Fruit fly (Drosophila melanogaster) whole organism, embryonic: ENCODE data around the gene Adsl.

Experiments used
- BtbVII ChIP-seq: fragments of 200-800 bp; sonication (Bioruptor generic); optimal IDR thresholded peaks from 3 replicates; lab custom pipeline; 2017; ENCODE audit warnings: missing biosample characterization, mild to moderate bottlenecking, missing genetic modification characterization
- CG10654 ChIP-seq: fragments of 200-800 bp; sonication (Bioruptor generic); optimal IDR thresholded peaks from 2 replicates; lab custom pipeline; 2016; ENCODE audit warnings: missing biosample characterization, missing genetic modification characterization
- CG10959 ChIP-seq: fragments of 200-800 bp; sonication (Bioruptor generic); IDR thresholded peaks from 2 replicates; pipeline ENCODE4 v1.3.6; 2022; ENCODE audit warnings: missing biosample characterization, missing genetic modification characterization
- CG11093 ChIP-seq: fragments of 200-800 bp; sonication (Bioruptor generic); IDR thresholded peaks from 3 replicates; pipeline ENCODE4 v1.3.6; 2022; ENCODE audit warnings: missing biosample characterization, missing genetic modification characterization
- CG12219 ChIP-seq: fragments of 200-800 bp; sonication (Bioruptor generic); optimal IDR thresholded peaks from 3 replicates; lab custom pipeline; 2018; ENCODE audit warnings: missing biosample characterization, mild to moderate bottlenecking, missing genetic modification characterization
- CG13624 ChIP-seq: fragments of 200-800 bp; sonication (Bioruptor generic); optimal IDR thresholded peaks from 2 replicates; lab custom pipeline; 2016; ENCODE audit warnings: missing biosample characterization, missing genetic modification characterization
- CG15011 ChIP-seq: fragments of 200-800 bp; sonication (Bioruptor generic); optimal IDR thresholded peaks from 3 replicates; lab custom pipeline; 2018; ENCODE audit warnings: missing biosample characterization, mild to moderate bottlenecking, missing genetic modification characterization
- CG1647 ChIP-seq: fragments of 200-800 bp; sonication (Bioruptor generic); optimal IDR thresholded peaks from 3 replicates; lab custom pipeline; 2016; ENCODE audit warnings: missing biosample characterization, missing genetic modification characterization
- CG17802 ChIP-seq: fragments of 200-800 bp; sonication (Bioruptor generic); optimal IDR thresholded peaks from 2 replicates; lab custom pipeline; 2018; ENCODE audit warnings: missing biosample characterization, mild to moderate bottlenecking, missing genetic modification characterization, moderate library complexity
- CG18619 ChIP-seq: fragments of 200-800 bp; sonication (Bioruptor generic); optimal IDR thresholded peaks from 3 replicates; lab custom pipeline; 2017; ENCODE audit warnings: missing biosample characterization, mild to moderate bottlenecking, missing genetic modification characterization
- CG2199 ChIP-seq: fragments of 200-800 bp; sonication (Bioruptor generic); IDR thresholded peaks from 3 replicates; pipeline ENCODE4 v1.3.6; 2022; ENCODE audit warnings: missing biosample characterization, missing genetic modification characterization
- CG2875 ChIP-seq: fragments of 200-800 bp; sonication (Bioruptor generic); optimal IDR thresholded peaks from 2 replicates; lab custom pipeline; 2017; ENCODE audit warnings: missing biosample characterization, mild to moderate bottlenecking, missing genetic modification characterization, missing genetic modification reagents
- CG32532 ChIP-seq: fragments of 200-800 bp; sonication (Bioruptor generic); IDR thresholded peaks from 2 replicates; pipeline ENCODE4 v1.3.6; 2022; ENCODE audit warnings: missing biosample characterization, missing genetic modification characterization
- CG32767 ChIP-seq: fragments of 200-800 bp; sonication (Bioruptor generic); IDR thresholded peaks from 2 replicates; pipeline ENCODE4 v1.3.6; 2022; ENCODE audit warnings: missing biosample characterization, missing genetic modification characterization
- CG3847 ChIP-seq: fragments of 200-800 bp; sonication (Bioruptor generic); IDR thresholded peaks from 2 replicates; pipeline ENCODE4 v1.3.6; 2022; ENCODE audit warnings: missing biosample characterization, missing genetic modification characterization
- CG4854 ChIP-seq: fragments of 200-800 bp; sonication (Bioruptor generic); optimal IDR thresholded peaks from 2 replicates; lab custom pipeline; 2016; ENCODE audit warnings: missing biosample characterization, missing genetic modification characterization, inconsistent platforms
- CG6175 ChIP-seq: fragments of 200-800 bp; sonication (Bioruptor generic); IDR thresholded peaks from 3 replicates; pipeline ENCODE4 v1.3.6; 2022; ENCODE audit warnings: missing biosample characterization, missing genetic modification characterization
- CG6813 ChIP-seq: fragments of 200-800 bp; sonication (Bioruptor generic); optimal IDR thresholded peaks from 2 replicates; lab custom pipeline; 2017; ENCODE audit warnings: missing biosample characterization, missing genetic modification characterization, mild to moderate bottlenecking, moderate library complexity, missing genetic modification reagents
- CG7745 ChIP-seq: fragments of 200-800 bp; sonication (Bioruptor generic); optimal IDR thresholded peaks from 2 replicates; lab custom pipeline; 2018; ENCODE audit warnings: missing biosample characterization, mild to moderate bottlenecking, missing genetic modification characterization, moderate library complexity
- CG7839 ChIP-seq: fragments of 200-800 bp; sonication (Bioruptor generic); optimal IDR thresholded peaks from 3 replicates; lab custom pipeline; 2018; ENCODE audit warnings: missing biosample characterization, mild to moderate bottlenecking, missing genetic modification characterization, moderate library complexity
- CG8944 ChIP-seq: fragments of 200-800 bp; sonication (Bioruptor generic); optimal IDR thresholded peaks from 3 replicates; lab custom pipeline; 2016; ENCODE audit warnings: missing biosample characterization, missing genetic modification characterization
- CG9817 ChIP-seq: fragments of 200-800 bp; sonication (Bioruptor generic); optimal IDR thresholded peaks from 2 replicates; lab custom pipeline; 2018; ENCODE audit warnings: missing biosample characterization, mild to moderate bottlenecking, missing genetic modification characterization, moderate library complexity
- CG9932 ChIP-seq: fragments of 200-800 bp; sonication (Bioruptor generic); IDR thresholded peaks from 2 replicates; pipeline ENCODE4 v1.3.6; 2022; ENCODE audit warnings: missing biosample characterization, missing genetic modification characterization
- CHES-1-like ChIP-seq: fragments of 200-800 bp; sonication (Bioruptor generic); optimal IDR thresholded peaks from 2 replicates; lab custom pipeline; 2016; ENCODE audit warnings: missing biosample characterization, missing genetic modification characterization
- Gug ChIP-seq: fragments of 200-800 bp; sonication (Bioruptor generic); IDR thresholded peaks from 4 replicates; pipeline ENCODE4 v1.3.6; 2022; ENCODE audit warnings: missing biosample characterization, missing genetic modification characterization
- HLHmδ ChIP-seq: fragments of 200-800 bp; sonication (Bioruptor generic); optimal IDR thresholded peaks from 2 replicates; lab custom pipeline; 2018; ENCODE audit warnings: missing biosample characterization, mild to moderate bottlenecking, missing genetic modification characterization, moderate library complexity
- HmgD ChIP-seq: fragments of 200-800 bp; sonication (Bioruptor generic); optimal IDR thresholded peaks from 3 replicates; lab custom pipeline; 2016; ENCODE audit warnings: missing biosample characterization, missing genetic modification characterization
- MESR4 ChIP-seq: fragments of 200-800 bp; sonication (Bioruptor generic); optimal IDR thresholded peaks from 2 replicates; lab custom pipeline; 2018; ENCODE audit warnings: missing biosample characterization, mild to moderate bottlenecking, missing genetic modification characterization, moderate library complexity
- Neu2 ChIP-seq: fragments of 200-800 bp; sonication (Bioruptor generic); optimal IDR thresholded peaks from 3 replicates; lab custom pipeline; 2016; ENCODE audit warnings: missing biosample characterization, missing genetic modification characterization, borderline replicate concordance
- Opbp ChIP-seq: fragments of 200-800 bp; sonication (Bioruptor generic); IDR thresholded peaks from 3 replicates; pipeline ENCODE4 v1.3.6; 2022; ENCODE audit warnings: missing biosample characterization, missing genetic modification characterization; ENCODE audit not compliant: partially characterized antibody
- Rx ChIP-seq: fragments of 200-800 bp; sonication (Bioruptor generic); IDR thresholded peaks from 2 replicates; pipeline ENCODE4 v1.3.6; 2022; ENCODE audit warnings: missing biosample characterization, missing genetic modification characterization
- Scr ChIP-seq: fragments of 200-800 bp; sonication (Bioruptor generic); IDR thresholded peaks from 2 replicates; pipeline ENCODE4 v1.3.6; 2022; ENCODE audit warnings: missing biosample characterization, missing genetic modification characterization; ENCODE audit not compliant: partially characterized antibody
- Sin3A ChIP-seq: fragments of >200 bp; optimal IDR thresholded peaks from 2 replicates; lab custom pipeline; 2018
- Six4 ChIP-seq: fragments of 200-800 bp; sonication (Bioruptor generic); optimal IDR thresholded peaks from 2 replicates; lab custom pipeline; 2016; ENCODE audit warnings: missing biosample characterization, missing genetic modification characterization
- Xrp1 ChIP-seq: fragments of 200-800 bp; sonication (Bioruptor generic); IDR thresholded peaks from 2 replicates; pipeline ENCODE4 v1.3.6; 2022; ENCODE audit warnings: missing biosample characterization, missing genetic modification characterization
- exex ChIP-seq: fragments of 200-800 bp; sonication (Bioruptor generic); optimal IDR thresholded peaks from 4 replicates; lab custom pipeline; 2018; ENCODE audit warnings: missing biosample characterization, mild to moderate bottlenecking, missing genetic modification characterization, moderate library complexity
- gce ChIP-seq: fragments of 200-800 bp; sonication (Bioruptor generic); IDR thresholded peaks from 3 replicates; pipeline ENCODE4 v1.3.6; 2022; ENCODE audit warnings: missing biosample characterization, missing genetic modification characterization
- ham ChIP-seq: fragments of 200-800 bp; sonication (Bioruptor generic); IDR thresholded peaks from 2 replicates; pipeline ENCODE4 v1.3.6; 2022; ENCODE audit warnings: missing biosample characterization, missing genetic modification characterization
- hb ChIP-seq: fragments of 200-800 bp; sonication (Bioruptor generic); IDR thresholded peaks from 3 replicates; pipeline ENCODE4 v1.3.6; 2022; ENCODE audit warnings: missing biosample characterization, missing genetic modification characterization; ENCODE audit not compliant: partially characterized antibody
- kah ChIP-seq: fragments of 200-800 bp; sonication (Bioruptor generic); optimal IDR thresholded peaks from 2 replicates; lab custom pipeline; 2018; ENCODE audit warnings: missing biosample characterization, mild to moderate bottlenecking, missing genetic modification characterization
- luna ChIP-seq: fragments of 200-800 bp; sonication (Bioruptor generic); optimal IDR thresholded peaks from 2 replicates; lab custom pipeline; 2016; ENCODE audit warnings: missing biosample characterization, missing genetic modification characterization
- nmo ChIP-seq: fragments of 200-800 bp; sonication (Bioruptor generic); optimal IDR thresholded peaks from 2 replicates; lab custom pipeline; 2018; ENCODE audit warnings: missing biosample characterization, mild to moderate bottlenecking, missing genetic modification characterization, moderate library complexity
- ro ChIP-seq: fragments of 200-800 bp; sonication (Bioruptor generic); IDR thresholded peaks from 2 replicates; pipeline ENCODE4 v1.3.6; 2022; ENCODE audit warnings: missing biosample characterization, missing genetic modification characterization
- sens-2 ChIP-seq: fragments of 200-800 bp; sonication (Bioruptor generic); IDR thresholded peaks from 2 replicates; pipeline ENCODE4 v1.3.6; 2022; ENCODE audit warnings: missing biosample characterization, missing genetic modification characterization
- sima ChIP-seq: fragments of 200-800 bp; sonication (Bioruptor generic); optimal IDR thresholded peaks from 2 replicates; lab custom pipeline; 2016; ENCODE audit warnings: missing biosample characterization, missing genetic modification characterization
- sr ChIP-seq: fragments of 200-800 bp; sonication (Bioruptor generic); IDR thresholded peaks from 3 replicates; pipeline ENCODE4 v1.3.6; 2022; ENCODE audit warnings: missing biosample characterization, missing genetic modification characterization
- tap ChIP-seq: fragments of 200-800 bp; optimal IDR thresholded peaks from 3 replicates; lab custom pipeline; 2019; ENCODE audit warnings: missing biosample characterization, mild to moderate bottlenecking, missing genetic modification characterization, moderate library complexity
- trh ChIP-seq: fragments of 200-800 bp; sonication (Bioruptor generic); optimal IDR thresholded peaks from 2 replicates; lab custom pipeline; 2016; ENCODE audit warnings: missing biosample characterization, missing genetic modification characterization
- z ChIP-seq: fragments of 200-800 bp; sonication (Bioruptor generic); IDR thresholded peaks from 3 replicates; pipeline ENCODE4 v1.3.6; 2022; ENCODE audit warnings: missing biosample characterization, missing genetic modification characterization
- zen2 ChIP-seq: fragments of 200-800 bp; sonication (Bioruptor generic); IDR thresholded peaks from 3 replicates; pipeline ENCODE4 v1.3.6; 2022; ENCODE audit warnings: missing biosample characterization, missing genetic modification characterization; ENCODE audit not compliant: partially characterized antibody

Gene Adsl

dm6 chr3R:17053415-17054177, 32.7 kb upstream of the Adsl start, which contains the start of gene Dad (continued):
- TF ChIP-seq CG2199 (GFP tag; lab: Robert Waterston, UW) (peak; percentile 11; the same call in 1 of the 3 replicates), zen2 (GFP tag; lab: Robert Waterston, UW) (peak; percentile 42; the same call in 1 of the 3 replicates), luna (GFP tag; lab: Kevin White, UChicago) (no peak), CG15011 (GFP tag; lab: Kevin White, UChicago) (no peak), ro (GFP tag; lab: Robert Waterston, UW) (no peak), gce (GFP tag; lab: Robert Waterston, UW) (0 out of 3 replicates have a peak, but pooled peaks have one; percentile 30), CG18619 (GFP tag; lab: Kevin White, UChicago) (no peak), CG17802 (no peak), CG7745 (tag; lab: Kevin White, UChicago) (no peak), sr (GFP tag; lab: Robert Waterston, UW) (no peak; the same call in 1 of the 3 replicates), Xrp1 (no peak), HLHmδ (GFP tag; lab: Kevin White, UChicago) (peak; percentile 78), Scr (0 out of 2 replicates have a peak, but pooled peaks have one; percentile 38), BtbVII (peak; percentile 74), CG10654 (no peak), Neu2 (no peak), Sin3A (lab: Kevin White, UChicago) (no peak), CG6813 (no peak), CG7839 (tag; lab: Kevin White, UChicago) (no peak), CG9817 (tag; lab: Kevin White, UChicago) (no peak), nmo (GFP tag; lab: Kevin White, UChicago) (no peak), CG13624 (GFP tag; lab: Kevin White, UChicago) (no peak), exex (tag; lab: Kevin White, UChicago) (no peak), CG6175 (GFP tag; lab: Robert Waterston, UW) (no peak), Six4 (GFP tag; lab: Kevin White, UChicago) (no peak), HmgD (no peak), CG4854 (peak; percentile 12), Opbp (0 out of 3 replicates have a peak, but pooled peaks have one; percentile 50), Gug (GFP tag; lab: Robert Waterston, UW) (no peak), CG2875 (GFP tag; lab: Kevin White, UChicago) (no peak), tap (tag; lab: Kevin White, UChicago) (no peak), CG12219 (GFP tag; lab: Kevin White, UChicago) (peak; percentile 11), Rx (no peak), trh (GFP tag; lab: Kevin White, UChicago) (no peak), CG1647 (GFP tag; lab: Kevin White, UChicago) (no peak), CG8944 (GFP tag; lab: Kevin White, UChicago) (no peak), MESR4 (GFP tag; lab: Kevin White, UChicago) (no peak), hb (GFP tag; lab: Robert Waterston, UW) (no peak), CG9932 (no peak), sima (GFP tag; lab: Kevin White, UChicago) (no peak), z (GFP tag; lab: Robert Waterston, UW) (no peak), CG10959 (GFP tag; lab: Robert Waterston, UW) (no peak), ham (GFP tag; lab: Robert Waterston, UW) (no peak), CG32532 (peak; percentile 31; the same call in 1 of the 2 replicates), kah (GFP tag; lab: Kevin White, UChicago) (peak; percentile 12), CG11093 (GFP tag; lab: Robert Waterston, UW) (no peak), CHES-1-like (GFP tag; lab: Kevin White, UChicago) (no peak), CG32767 (peak; percentile 23; the same call in 1 of the 2 replicates), CG3847 (no peak), sens-2 (GFP tag; lab: Robert Waterston, UW) (no peak)
